Worm (Caenorhabditis elegans): Measurements from ENCODE around the gene bus-8A.

ce11 chrX:5522769-5523601, 30.3 kb downstream of the bus-8A start, which contains the start of gene mboa-3:
- TF ChIP-seq W03F9.2 (tag; optimal IDR thresholded peaks at IDR 0.05) (no peak), dao-5 (tag; optimal IDR thresholded peaks at IDR 0.05) (no peak)

Measured in whole organism, L4/young adult.